Worm (Caenorhabditis elegans) whole organism, early embryonic: ENCODE measurements around the gene nlg-1.

Source experiments
- B0310.2 ChIP-seq: sonication (generic microtip); optimal IDR thresholded peaks from 2 replicates; lab custom pipeline; 2016; ENCODE audit warnings: mild to moderate bottlenecking, missing genetic modification characterization, missing compliant biosample characterization
- F13C5.2 ChIP-seq: sonication (generic microtip); optimal IDR thresholded peaks from 2 replicates; lab custom pipeline; 2017; ENCODE audit warnings: mild to moderate bottlenecking, missing genetic modification characterization, inconsistent platforms, missing compliant biosample characterization
- aly-1 ChIP-seq: sonication (generic microtip); optimal IDR thresholded peaks from 2 replicates; lab custom pipeline; 2016; ENCODE audit warnings: missing genetic modification characterization, missing compliant biosample characterization
- ama-1 ChIP-seq: fragments of 150-350 bp; optimal IDR thresholded peaks from 2 replicates; lab custom pipeline; 2014
- ceh-13 ChIP-seq: fragments of 200-800 bp; sonication (Bioruptor generic); optimal IDR thresholded peaks from 2 replicates; lab custom pipeline; 2018; ENCODE audit warnings: mild to moderate bottlenecking, missing genetic modification characterization, missing compliant biosample characterization
- ceh-36 ChIP-seq: sonication (generic microtip); optimal IDR thresholded peaks from 2 replicates; lab custom pipeline; 2016; ENCODE audit warnings: missing genetic modification characterization, inconsistent platforms, missing compliant biosample characterization
- ets-7 ChIP-seq: sonication (generic microtip); optimal IDR thresholded peaks from 2 replicates; lab custom pipeline; 2016; ENCODE audit warnings: missing genotype, missing genetic modification characterization, missing compliant biosample characterization
- flt-1 ChIP-seq: fragments of 200-800 bp; sonication (Bioruptor generic); IDR thresholded peaks from 2 replicates; pipeline ENCODE4 v1.3.6; 2022; ENCODE audit warnings: missing genetic modification characterization, missing compliant biosample characterization
- hmbx-1 ChIP-seq: sonication (generic microtip); optimal IDR thresholded peaks from 2 replicates; lab custom pipeline; 2016; ENCODE audit warnings: mild to moderate bottlenecking, missing genetic modification characterization, missing compliant biosample characterization
- hmg-4 ChIP-seq: fragments of 200-800 bp; sonication (Bioruptor generic); optimal IDR thresholded peaks from 2 replicates; lab custom pipeline; 2018; ENCODE audit warnings: mild to moderate bottlenecking, missing genetic modification characterization, missing compliant biosample characterization
- hnd-1 ChIP-seq: sonication (generic microtip); optimal IDR thresholded peaks from 2 replicates; lab custom pipeline; 2016; ENCODE audit warnings: missing genetic modification characterization, missing compliant biosample characterization
- pes-1 ChIP-seq: fragments of 200-800 bp; sonication (Bioruptor generic); IDR thresholded peaks from 2 replicates; pipeline ENCODE4 v1.3.6; 2022; ENCODE audit warnings: missing genetic modification reagents, missing genetic modification characterization, missing compliant biosample characterization
- scrt-1 ChIP-seq: fragments of 200-800 bp; sonication (Bioruptor generic); IDR thresholded peaks from 2 replicates; pipeline ENCODE4 v1.3.6; 2022; ENCODE audit warnings: missing genetic modification characterization, missing compliant biosample characterization
- sea-1 ChIP-seq: fragments of 200-800 bp; sonication (Bioruptor generic); conservative IDR thresholded peaks from 2 replicates; pipeline ENCODE4 v1.3.6; 2022; ENCODE audit warnings: missing genetic modification characterization, missing compliant biosample characterization
- tbx-11 ChIP-seq: fragments of 200-800 bp; sonication (Bioruptor generic); IDR thresholded peaks from 2 replicates; pipeline ENCODE4 v1.3.6; 2022; ENCODE audit warnings: missing genetic modification characterization, missing compliant biosample characterization
- tbx-37 ChIP-seq: fragments of 200-800 bp; sonication (Bioruptor generic); conservative IDR thresholded peaks from 2 replicates; pipeline ENCODE4 v1.3.6; 2022; ENCODE audit warnings: missing genetic modification reagents, missing genetic modification characterization, missing compliant biosample characterization
- tra-4 ChIP-seq: sonication (generic microtip); optimal IDR thresholded peaks from 2 replicates; lab custom pipeline; 2017; ENCODE audit warnings: missing genetic modification characterization, missing compliant biosample characterization

nlg-1 gene

DNA sequence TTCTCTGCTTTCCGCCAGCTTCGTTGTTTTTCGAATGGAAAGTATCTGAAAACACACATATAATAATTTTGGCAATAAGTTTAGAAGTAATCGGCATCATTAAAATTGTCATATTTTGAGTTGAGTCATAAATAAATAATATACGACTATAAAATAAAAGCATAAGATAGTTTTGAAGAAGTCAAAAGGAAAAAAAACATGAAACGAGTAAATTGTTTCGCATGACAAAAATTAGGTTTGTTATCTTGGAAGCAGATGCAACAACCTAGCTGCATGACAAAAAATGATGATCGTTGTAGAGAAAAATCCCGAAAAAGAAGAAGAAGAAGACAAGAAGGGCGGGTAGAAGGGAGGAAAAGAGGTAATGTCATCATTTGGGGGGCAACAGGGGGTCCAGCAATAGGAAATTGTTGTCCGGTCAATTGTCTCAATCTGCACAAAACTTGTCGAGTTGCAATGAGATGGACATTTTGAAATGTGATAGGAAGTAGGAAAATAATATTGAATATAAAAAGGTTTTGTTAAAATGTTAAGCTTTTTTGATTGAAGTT, at the start of gene nlg-1:
nlg-1 (minus strand) TSS at position 51 of the 551 bp plus-strand sequence.
- TF ChIP-seq B0310.2 (tag; lab: Kevin White, UChicago) = no peak
- TF ChIP-seq ceh-13 (GFP tag; lab: Kevin White, UChicago) = no peak
- TF ChIP-seq ets-7 = no peak

DNA sequence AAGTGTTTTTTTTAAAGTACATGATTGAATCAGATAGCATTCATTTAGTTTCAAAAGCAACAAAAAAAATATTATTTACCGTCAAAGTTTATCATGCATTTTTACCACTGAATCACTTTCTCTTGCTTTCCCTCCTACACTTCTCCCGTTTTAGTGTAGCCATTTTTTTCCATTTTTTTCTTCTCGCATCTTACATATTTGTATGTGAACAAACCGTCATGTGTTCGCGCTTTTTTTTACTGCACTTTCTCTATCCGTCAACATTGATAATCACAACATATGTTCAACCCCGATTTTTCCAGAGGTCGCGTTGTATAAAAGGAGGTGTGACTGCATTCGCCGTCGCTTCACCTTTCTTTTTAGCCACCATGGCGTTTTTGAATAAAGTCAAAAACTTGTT, 45.9 kb upstream of the nlg-1 start, which contains the start of gene gck-4:
gck-4 (plus strand) TSS at position 301 of the 400 bp plus-strand sequence.
- TF ChIP-seq ceh-13 (GFP tag; lab: Kevin White, UChicago) (no peak), hnd-1 (tag; lab: Kevin White, UChicago) (no peak), flt-1 (no peak), aly-1 (tag; lab: Kevin White, UChicago) (no peak), ama-1 (no peak), tra-4 (tag; lab: Kevin White, UChicago) (no peak), hmbx-1 (tag; lab: Kevin White, UChicago) (no peak), B0310.2 (tag; lab: Kevin White, UChicago) (no peak), tbx-37 (GFP tag; lab: Robert Waterston, UW) (no peak), ceh-36 (tag; lab: Kevin White, UChicago) (no peak), tbx-11 (GFP tag; lab: Robert Waterston, UW) (no peak), F13C5.2 (no peak), ets-7 (no peak), sea-1 (GFP tag; lab: Robert Waterston, UW) (no peak), pes-1 (no peak)

DNA sequence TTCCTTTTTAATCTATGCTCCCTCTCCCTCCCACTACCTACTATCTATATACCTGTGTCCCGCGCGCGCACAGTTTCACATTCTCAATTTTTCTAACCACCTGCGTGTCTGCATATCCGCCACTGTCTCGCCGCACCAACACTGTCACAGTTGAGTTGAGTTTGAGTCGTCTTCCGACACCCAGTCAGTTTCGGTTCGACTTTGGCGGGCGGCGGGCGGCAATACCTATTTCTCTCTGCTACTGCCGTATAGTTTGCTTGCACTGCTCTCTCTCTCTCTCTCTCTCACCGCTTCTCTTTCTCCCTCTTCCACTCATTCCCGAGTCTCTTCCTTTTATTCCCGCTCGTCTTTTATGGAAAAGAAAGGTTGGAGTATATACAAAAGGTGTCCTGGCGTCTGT, 44.5 kb upstream of the nlg-1 start:
- TF ChIP-seq B0310.2 (tag; lab: Kevin White, UChicago) = peak; percentile 34
- peak; percentile 68 for TF ChIP-seq hmg-4 (GFP tag; lab: Kevin White, UChicago)
- no peak for TF ChIP-seq tra-4 (tag; lab: Kevin White, UChicago)
- no peak for TF ChIP-seq ama-1

DNA sequence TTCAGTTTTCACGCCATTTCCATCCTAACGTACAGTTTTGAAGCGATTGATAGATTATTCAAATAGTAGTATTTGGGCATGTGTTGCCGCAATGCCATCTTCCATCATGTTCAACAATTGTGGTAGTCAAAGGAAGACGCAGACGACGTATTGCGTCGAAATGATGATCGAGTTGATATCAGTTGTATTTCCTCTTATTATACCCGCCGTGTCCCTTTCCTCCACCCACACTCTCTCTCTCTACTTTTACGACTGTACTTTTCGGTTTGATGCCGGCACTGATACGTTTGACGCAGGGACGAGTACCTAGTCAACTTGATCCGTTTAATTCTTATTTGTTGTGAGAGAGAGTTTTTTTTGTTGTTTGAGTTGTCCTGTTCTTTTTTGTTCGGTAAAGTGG, 41.6 kb upstream of the nlg-1 start:
- TF ChIP-seq ceh-36 (tag; lab: Kevin White, UChicago) (no peak), tbx-37 (GFP tag; lab: Robert Waterston, UW) (no peak), sea-1 (GFP tag; lab: Robert Waterston, UW) (no peak), ets-7 (no peak), pes-1 (no peak), scrt-1 (GFP tag; lab: Robert Waterston, UW) (no peak), tbx-11 (GFP tag; lab: Robert Waterston, UW) (no peak), hmbx-1 (tag; lab: Kevin White, UChicago) (no peak), B0310.2 (tag; lab: Kevin White, UChicago) (no peak), ceh-13 (GFP tag; lab: Kevin White, UChicago) (no peak), hnd-1 (tag; lab: Kevin White, UChicago) (no peak), hmg-4 (GFP tag; lab: Kevin White, UChicago) (no peak), flt-1 (no peak), ama-1 (no peak), F13C5.2 (no peak), aly-1 (tag; lab: Kevin White, UChicago) (no peak)

DNA sequence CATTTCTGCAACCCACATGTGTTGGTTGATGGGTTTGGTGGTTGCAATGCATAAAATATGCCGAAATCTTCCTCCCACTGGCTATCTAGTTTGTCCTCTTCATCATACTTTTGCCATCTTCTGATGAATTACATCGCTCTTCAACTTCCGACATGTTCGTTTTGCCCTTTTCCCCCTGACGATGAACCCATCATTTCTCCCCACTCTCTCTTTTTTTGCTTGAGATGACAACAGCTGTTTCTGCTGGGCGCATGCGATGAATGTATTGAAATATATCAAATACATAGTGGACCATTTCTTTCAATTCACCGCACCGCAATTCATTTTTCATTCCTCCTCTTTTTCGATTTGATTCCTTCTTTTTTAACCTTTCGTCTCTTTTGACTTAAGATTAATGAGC, 40.0 kb upstream of the nlg-1 start:
- TF ChIP-seq F13C5.2 (no peak), ets-7 (no peak), sea-1 (GFP tag; lab: Robert Waterston, UW) (no peak), ama-1 (no peak), pes-1 (no peak), tbx-37 (GFP tag; lab: Robert Waterston, UW) (no peak), hnd-1 (tag; lab: Kevin White, UChicago) (no peak), ceh-36 (tag; lab: Kevin White, UChicago) (no peak), hmg-4 (GFP tag; lab: Kevin White, UChicago) (no peak), hmbx-1 (tag; lab: Kevin White, UChicago) (no peak), tbx-11 (GFP tag; lab: Robert Waterston, UW) (no peak), B0310.2 (tag; lab: Kevin White, UChicago) (no peak), ceh-13 (GFP tag; lab: Kevin White, UChicago) (no peak), tra-4 (tag; lab: Kevin White, UChicago) (no peak), aly-1 (tag; lab: Kevin White, UChicago) (no peak), scrt-1 (GFP tag; lab: Robert Waterston, UW) (no peak), flt-1 (no peak)

DNA sequence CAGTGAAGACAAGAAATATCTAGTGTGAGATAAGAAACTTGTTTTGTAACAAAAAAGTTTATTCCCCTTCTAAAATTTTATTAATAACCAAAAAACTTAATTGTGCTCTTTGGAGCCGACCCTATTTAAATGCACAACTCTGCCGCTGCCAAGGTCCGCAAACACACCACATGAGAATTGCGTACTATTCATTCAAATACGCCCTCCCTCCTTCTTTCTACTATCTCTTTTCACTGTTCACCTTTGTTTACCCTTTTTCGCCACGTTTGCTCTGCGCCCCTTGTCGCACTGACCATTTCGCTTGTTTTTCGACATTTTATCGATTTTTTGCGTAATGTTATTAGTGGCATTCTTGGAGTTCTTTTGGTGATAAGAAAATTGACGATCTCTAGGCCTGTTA, 38.7 kb upstream of the nlg-1 start:
- no peak for TF ChIP-seq sea-1 (GFP tag; lab: Robert Waterston, UW)
- TF ChIP-seq F13C5.2 = no peak
- no peak for TF ChIP-seq scrt-1 (GFP tag; lab: Robert Waterston, UW)
- no peak for TF ChIP-seq B0310.2 (tag; lab: Kevin White, UChicago)
- no peak for TF ChIP-seq tbx-11 (GFP tag; lab: Robert Waterston, UW)
- no peak for TF ChIP-seq ceh-13 (GFP tag; lab: Kevin White, UChicago)
- no peak for TF ChIP-seq flt-1
- TF ChIP-seq pes-1 = no peak
- no peak for TF ChIP-seq aly-1 (tag; lab: Kevin White, UChicago)
- TF ChIP-seq ets-7 = no peak
- TF ChIP-seq hmg-4 (GFP tag; lab: Kevin White, UChicago) = no peak
- TF ChIP-seq ama-1 = no peak
- TF ChIP-seq hnd-1 (tag; lab: Kevin White, UChicago) = no peak
- TF ChIP-seq hmbx-1 (tag; lab: Kevin White, UChicago) = no peak
- no peak for TF ChIP-seq tbx-37 (GFP tag; lab: Robert Waterston, UW)
- no peak for TF ChIP-seq ceh-36 (tag; lab: Kevin White, UChicago)
- TF ChIP-seq tra-4 (tag; lab: Kevin White, UChicago) = no peak

DNA sequence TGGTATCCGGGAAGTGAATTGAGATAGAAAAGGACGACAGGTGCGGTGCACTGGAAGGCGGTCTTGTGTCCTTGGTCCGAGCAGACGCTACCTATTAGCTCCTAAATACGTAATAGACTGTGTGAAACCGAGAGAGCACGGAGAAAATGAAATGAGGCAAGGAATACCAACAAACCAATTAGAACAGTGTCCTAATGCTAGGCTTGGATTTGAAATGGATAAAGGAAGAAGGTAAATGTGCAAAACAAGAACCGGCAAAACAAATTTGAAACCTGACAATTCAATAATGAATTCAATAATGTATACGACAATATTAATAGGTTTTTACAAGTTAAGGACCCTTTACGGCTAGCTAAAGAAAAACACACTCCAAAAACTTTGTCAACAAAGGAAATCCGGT, 37.8 kb upstream of the nlg-1 start, which contains the start of gene C04A11.2:
C04A11.2 (minus strand) TSS at position 101 of the 400 bp plus-strand sequence.
- no peak for TF ChIP-seq sea-1 (GFP tag; lab: Robert Waterston, UW)
- TF ChIP-seq hnd-1 (tag; lab: Kevin White, UChicago) = no peak
- TF ChIP-seq flt-1 = no peak
